Worm (Caenorhabditis elegans) whole organism, L1 larva: ENCODE measurements around the gene F22F7.2.

Source experiments
- Y116A8C.19 ChIP-seq: sonication (generic microtip); optimal IDR thresholded peaks from 2 replicates; lab custom pipeline; 2016; ENCODE audit warnings: missing compliant biosample characterization, missing genetic modification characterization, borderline replicate concordance
- aha-1 ChIP-seq: fragments of 150-350 bp; optimal IDR thresholded peaks from 2 replicates; lab custom pipeline; 2014; ENCODE audit warnings: missing biosample characterization, missing genetic modification characterization
- blmp-1 ChIP-seq: fragments of 150-350 bp; optimal IDR thresholded peaks from 2 replicates; lab custom pipeline; 2014; ENCODE audit warnings: missing biosample characterization, missing genetic modification characterization
- ceh-82 ChIP-seq, 3 experiments: fragments of 150-350 bp in 1 of 3; sonication (generic microtip) in 2 of 3; optimal IDR thresholded peaks; 2 replicates each; lab custom pipeline; 2014 to 2017; ENCODE audit warnings: missing biosample characterization in 3 of 3, missing genetic modification characterization in 3 of 3
- dpl-1 ChIP-seq, 3 experiments: fragments of 150-350 bp in 2 of 3; sonication (generic microtip) in 1 of 3; optimal IDR thresholded peaks; 2 replicates each; lab custom pipeline; 2014 to 2017; ENCODE audit warnings: missing biosample characterization in 3 of 3, missing genetic modification characterization in 3 of 3, missing genetic modification reagents in 3 of 3
- efl-1 ChIP-seq, 4 experiments: fragments of 150-350 bp; optimal IDR thresholded peaks in 3 of 4; peaks in 1 of 4; 1 replicate in 1 of 4; 2 replicates in 3 of 4; lab custom pipeline; 2014; ENCODE audit warnings: missing biosample characterization in 2 of 4, missing genetic modification characterization in 2 of 4, missing genetic modification reagents in 2 of 4
- efl-3 ChIP-seq: fragments of 200-800 bp; sonication (Bioruptor generic); optimal IDR thresholded peaks from 2 replicates; lab custom pipeline; 2018; ENCODE audit warnings: mild to moderate bottlenecking, missing genetic modification characterization, missing compliant biosample characterization
- elt-3 ChIP-seq, 6 experiments: fragments of 150-350 bp in 1 of 6; sonication (generic microtip); optimal IDR thresholded peaks; 2 replicates each; lab custom pipeline; 2017 to 2018; ENCODE audit warnings: missing biosample characterization in 6 of 6, missing genetic modification characterization in 6 of 6, inconsistent platforms in 1 of 6
- fkh-4 ChIP-seq: sonication (generic microtip); optimal IDR thresholded peaks from 2 replicates; lab custom pipeline; 2016; ENCODE audit warnings: missing compliant biosample characterization, missing genetic modification characterization, borderline replicate concordance
- fos-1 ChIP-seq: fragments of 150-350 bp; optimal IDR thresholded peaks from 2 replicates; lab custom pipeline; 2014; ENCODE audit warnings: missing biosample characterization, missing genetic modification characterization
- jun-1 ChIP-seq: fragments of 150-350 bp; optimal IDR thresholded peaks from 2 replicates; lab custom pipeline; 2014; ENCODE audit warnings: missing biosample characterization, missing genetic modification reagents, missing genetic modification characterization
- lin-15B ChIP-seq: fragments of 150-350 bp; sonication (generic microtip); optimal IDR thresholded peaks from 3 replicates; lab custom pipeline; 2014; ENCODE audit warnings: missing biosample characterization, missing genetic modification characterization
- lin-35 ChIP-seq, 2 experiments: fragments of 150-350 bp; optimal IDR thresholded peaks; 2 replicates each; lab custom pipeline; 2014; ENCODE audit warnings: missing biosample characterization in 2 of 2, missing genetic modification characterization in 2 of 2, missing genetic modification reagents in 2 of 2
- lsy-2 ChIP-seq, 2 experiments: fragments of 150-350 bp; optimal IDR thresholded peaks; 2 replicates each; lab custom pipeline; 2014; ENCODE audit warnings: missing biosample characterization in 2 of 2, missing genetic modification characterization in 2 of 2
- mdl-1 ChIP-seq, 2 experiments: fragments of 150-350 bp; optimal IDR thresholded peaks; 2 replicates each; lab custom pipeline; 2014 to 2017; ENCODE audit warnings: missing biosample characterization in 2 of 2, missing genetic modification characterization in 2 of 2, inconsistent platforms in 1 of 2
- nhr-12 ChIP-seq: sonication (generic microtip); optimal IDR thresholded peaks from 2 replicates; lab custom pipeline; 2017; ENCODE audit warnings: missing biosample characterization, missing genetic modification characterization
- nhr-237 ChIP-seq: fragments of 150-350 bp; optimal IDR thresholded peaks from 2 replicates; lab custom pipeline; 2014; ENCODE audit warnings: missing biosample characterization, missing genetic modification characterization
- nhr-47 ChIP-seq: sonication (generic microtip); optimal IDR thresholded peaks from 2 replicates; lab custom pipeline; 2016; ENCODE audit warnings: mild to moderate bottlenecking, missing genetic modification characterization, moderate library complexity, missing compliant biosample characterization
- nhr-76 ChIP-seq: sonication (generic microtip); optimal IDR thresholded peaks from 2 replicates; lab custom pipeline; 2017; ENCODE audit warnings: missing biosample characterization, missing genetic modification characterization
- nhr-77 ChIP-seq: fragments of 150-350 bp; optimal IDR thresholded peaks from 2 replicates; lab custom pipeline; 2014; ENCODE audit warnings: missing biosample characterization, missing genetic modification characterization
- nhr-84 ChIP-seq: sonication (generic microtip); optimal IDR thresholded peaks from 2 replicates; lab custom pipeline; 2017; ENCODE audit warnings: missing biosample characterization, missing genetic modification characterization
- nhr-90 ChIP-seq: sonication (generic microtip); optimal IDR thresholded peaks from 2 replicates; lab custom pipeline; 2016; ENCODE audit warnings: mild to moderate bottlenecking, missing genetic modification characterization, missing compliant biosample characterization; ENCODE audit not compliant: poor library complexity
- pqm-1 ChIP-seq: sonication (generic microtip); optimal IDR thresholded peaks from 3 replicates; lab custom pipeline; 2017; ENCODE audit warnings: missing biosample characterization, missing genetic modification characterization
- snpc-4 ChIP-seq: fragments of 150-350 bp; optimal IDR thresholded peaks from 2 replicates; lab custom pipeline; 2014; ENCODE audit warnings: missing biosample characterization, missing genetic modification characterization
- sup-37 ChIP-seq: fragments of 200-800 bp; sonication (Bioruptor generic); optimal IDR thresholded peaks from 2 replicates; lab custom pipeline; 2018; ENCODE audit warnings: mild to moderate bottlenecking, missing genetic modification characterization, missing compliant biosample characterization
- swsn-7 ChIP-seq: sonication (generic microtip); optimal IDR thresholded peaks from 2 replicates; lab custom pipeline; 2016; ENCODE audit warnings: missing genetic modification characterization, missing compliant biosample characterization
- unc-30 ChIP-seq: sonication (generic microtip); optimal IDR thresholded peaks from 2 replicates; lab custom pipeline; 2017; ENCODE audit warnings: missing biosample characterization, missing genetic modification characterization
- unc-62 ChIP-seq: fragments of 150-350 bp; optimal IDR thresholded peaks from 2 replicates; lab custom pipeline; 2014; ENCODE audit warnings: missing biosample characterization, missing genetic modification reagents, missing genetic modification characterization
- zag-1 ChIP-seq: fragments of 150-350 bp; optimal IDR thresholded peaks from 2 replicates; lab custom pipeline; 2014; ENCODE audit warnings: missing biosample characterization, missing genetic modification characterization
- zip-4 ChIP-seq: fragments of 200-800 bp; sonication (Bioruptor generic); optimal IDR thresholded peaks from 2 replicates; lab custom pipeline; 2018; ENCODE audit warnings: mild to moderate bottlenecking, missing genetic modification characterization, moderate library complexity, missing compliant biosample characterization
- ztf-11 ChIP-seq, 2 experiments: sonication (generic microtip); optimal IDR thresholded peaks; 2 replicates each; lab custom pipeline; 2016 to 2017; ENCODE audit warnings: missing genetic modification characterization in 2 of 2, missing biosample characterization in 1 of 2, missing compliant biosample characterization in 1 of 2
- ztf-4 ChIP-seq: fragments of 150-350 bp; optimal IDR thresholded peaks from 2 replicates; lab custom pipeline; 2014; ENCODE audit warnings: missing biosample characterization, missing genetic modification characterization

The F22F7.2 gene

DNA sequence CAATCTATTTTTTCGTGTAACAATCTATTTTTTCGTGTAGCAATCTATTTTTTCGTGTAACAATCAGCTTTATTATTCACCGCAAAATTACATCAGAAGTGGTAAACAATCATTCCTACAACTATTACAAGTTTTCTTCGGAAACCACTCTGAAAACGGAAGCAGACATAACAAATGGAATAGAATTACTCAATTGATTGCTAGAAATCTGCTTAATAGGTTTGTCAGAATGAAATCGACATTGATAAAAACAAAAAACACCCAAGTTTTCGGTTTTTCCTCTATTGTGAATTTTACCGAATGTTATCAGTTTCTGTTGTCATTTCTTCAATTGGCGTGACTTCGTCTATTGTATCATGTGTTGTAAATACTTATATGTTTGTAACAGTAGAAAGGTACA, 24.2 kb downstream of the F22F7.2 start, which contains the start of gene srbc-20:
srbc-20 (plus strand) TSS at position 301 of the 400 bp plus-strand sequence.
- TF ChIP-seq elt-3 (tag; optimal IDR thresholded peaks at IDR 0.05; lab: Kevin White, UChicago), result peak in 1 of 6 experiments; percentile 3
- TF ChIP-seq snpc-4, result no peak
- TF ChIP-seq pqm-1 (tag; lab: Kevin White, UChicago), result no peak
- no peak for TF ChIP-seq aha-1 (tag; lab: Kevin White, UChicago)
- TF ChIP-seq lin-35 (GFP tag; optimal IDR thresholded peaks at IDR 0.05; lab: Kevin White, UChicago), result no peak
- TF ChIP-seq efl-3, result no peak

DNA sequence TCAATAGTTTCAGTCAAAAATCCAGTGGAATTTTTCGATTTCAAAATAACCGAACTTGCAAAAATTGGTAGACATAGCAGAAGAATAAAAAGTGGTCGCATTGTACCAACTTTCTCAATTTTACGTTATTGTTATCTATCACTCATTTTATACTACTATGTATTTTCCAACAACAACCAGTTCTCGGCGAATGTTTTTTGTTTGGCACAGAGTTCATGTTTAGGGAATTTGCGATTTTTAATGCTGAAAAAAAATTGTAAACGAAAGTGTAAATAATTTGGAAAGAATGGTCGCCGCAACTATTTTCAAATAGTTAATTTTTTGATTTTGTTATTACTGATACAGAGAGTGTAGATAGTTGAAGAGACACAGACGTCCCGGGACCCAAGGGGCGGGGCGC, 26.9 kb downstream of the F22F7.2 start, which contains the start of gene C45H4.21:
C45H4.21 (minus strand) TSS at position 101 of the 400 bp plus-strand sequence.
- TF ChIP-seq unc-62 (GFP tag; lab: Kevin White, UChicago) (no peak), sup-37 (GFP tag; lab: Kevin White, UChicago) (no peak), aha-1 (tag; lab: Kevin White, UChicago) (no peak), efl-1 (optimal IDR thresholded peaks at IDR 0.05; lab: Kevin White, UChicago) (no peak), efl-1 (GFP tag; optimal IDR thresholded peaks at IDR 0.05 in 1 of 2; lab: Kevin White, UChicago) (peak in 1 of 2 experiments; percentile 39)

DNA sequence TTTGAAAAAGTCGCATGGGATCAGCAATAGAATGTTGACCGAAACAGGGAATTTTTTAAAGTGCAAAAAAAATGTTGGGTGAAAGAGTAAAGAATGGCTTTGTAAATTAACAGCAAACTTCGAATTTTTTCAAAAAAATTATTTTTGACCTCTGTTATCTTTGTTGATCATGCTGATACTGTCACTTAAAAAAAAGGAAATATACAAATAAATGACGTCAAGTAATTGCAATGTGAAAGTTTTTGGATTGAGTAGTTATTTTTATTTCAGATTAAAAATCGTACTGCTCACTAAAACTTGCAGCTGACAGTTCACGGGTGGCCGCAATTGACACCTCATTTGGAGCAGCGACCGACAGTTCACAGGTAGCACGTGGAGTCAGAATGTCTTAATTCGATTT, 28.3 kb downstream of the F22F7.2 start, which contains the start of gene C45H4.13:
C45H4.13 (minus strand) TSS at position 101 of the 400 bp plus-strand sequence.
- TF ChIP-seq efl-3 (no peak), ceh-82 (tag; optimal IDR thresholded peaks at IDR 0.05; lab: Kevin White, UChicago) (no peak), sup-37 (GFP tag; lab: Kevin White, UChicago) (no peak), dpl-1 (GFP tag; optimal IDR thresholded peaks at IDR 0.05; lab: Kevin White, UChicago) (no peak), mdl-1 (tag; optimal IDR thresholded peaks at IDR 0.05; lab: Kevin White, UChicago) (no peak), jun-1 (tag; lab: Kevin White, UChicago) (no peak), lin-15B (tag; lab: Kevin White, UChicago) (no peak), lin-35 (GFP tag; optimal IDR thresholded peaks at IDR 0.05; lab: Kevin White, UChicago) (no peak), nhr-12 (tag; lab: Kevin White, UChicago) (no peak), ztf-11 (tag; optimal IDR thresholded peaks at IDR 0.05; lab: Kevin White, UChicago) (no peak)

DNA sequence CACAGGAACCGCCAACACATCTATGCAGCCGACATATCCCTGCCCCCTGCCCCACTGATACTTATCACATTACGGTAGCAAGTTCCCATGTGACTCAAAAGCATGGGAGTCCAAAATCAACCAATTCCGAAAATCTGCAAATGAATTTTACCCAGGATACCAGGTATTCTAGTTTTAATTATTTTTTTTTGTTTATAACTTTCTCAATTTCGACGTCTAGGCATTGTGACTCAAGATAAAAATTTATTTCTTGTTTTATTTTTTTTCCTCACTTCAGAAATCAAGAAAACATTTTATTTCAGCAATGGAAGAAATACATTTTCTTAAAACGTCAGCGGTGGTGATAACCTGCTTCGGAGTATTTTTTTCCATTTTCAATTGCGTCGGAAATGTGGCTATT, 28.9 kb downstream of the F22F7.2 start, which contains the start of gene srbc-24:
srbc-24 (plus strand) TSS at position 301 of the 400 bp plus-strand sequence.
- no peak for TF ChIP-seq blmp-1 (tag; lab: Kevin White, UChicago)
- TF ChIP-seq lsy-2 (tag; optimal IDR thresholded peaks at IDR 0.05; lab: Kevin White, UChicago), result no peak
- TF ChIP-seq fkh-4 (tag; lab: Kevin White, UChicago), result no peak
- no peak for TF ChIP-seq zip-4
- no peak for TF ChIP-seq mdl-1 (tag; optimal IDR thresholded peaks at IDR 0.05; lab: Kevin White, UChicago)
- TF ChIP-seq ceh-82 (tag; optimal IDR thresholded peaks at IDR 0.05; lab: Kevin White, UChicago), result no peak

DNA sequence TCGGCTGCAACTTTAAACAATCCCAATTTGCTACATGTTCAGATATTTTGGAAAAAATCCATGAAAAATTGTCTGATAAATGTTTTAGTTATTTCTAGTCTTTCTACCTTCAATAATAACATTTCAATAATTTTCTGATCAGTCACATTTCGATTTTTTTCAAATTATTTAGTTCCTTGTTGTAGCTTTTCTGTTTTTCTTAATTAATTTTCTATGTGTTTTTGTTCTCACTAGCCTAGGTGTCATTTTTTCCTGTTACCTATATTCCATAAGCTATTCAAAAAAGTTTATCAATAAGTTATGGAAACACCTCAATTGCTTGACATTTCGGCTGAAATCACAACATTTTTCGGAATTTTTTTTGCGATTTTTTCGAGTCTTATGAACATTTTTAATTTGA, 30.7 kb downstream of the F22F7.2 start, which contains the start of gene srbc-23:
srbc-23 (plus strand) TSS at position 301 of the 400 bp plus-strand sequence.
- TF ChIP-seq lsy-2 (tag; optimal IDR thresholded peaks at IDR 0.05; lab: Kevin White, UChicago) (no peak), nhr-84 (no peak)

DNA sequence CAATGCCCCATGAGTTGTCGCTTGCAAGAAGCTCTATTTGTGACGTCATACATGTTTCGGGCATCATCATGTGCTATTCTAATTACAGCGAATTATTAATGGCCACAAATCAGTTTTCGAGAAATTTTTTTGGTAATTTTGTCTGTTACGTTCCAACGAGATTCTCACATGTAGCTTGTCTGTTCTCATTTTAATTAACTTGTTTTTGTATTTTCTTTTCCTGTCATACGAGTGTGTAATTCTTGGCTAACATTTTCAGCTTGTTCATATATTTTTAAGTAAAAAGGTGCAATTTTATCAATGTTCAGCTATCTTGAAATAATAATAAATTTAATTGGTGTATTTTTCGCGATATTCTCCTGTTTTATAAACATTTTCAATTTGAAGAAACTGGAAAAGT, 32.6 kb downstream of the F22F7.2 start, which contains the start of gene srbc-21:
srbc-21 (plus strand) TSS at position 301 of the 400 bp plus-strand sequence.
- TF ChIP-seq efl-1 (optimal IDR thresholded peaks at IDR 0.05; lab: Kevin White, UChicago) (no peak), efl-1 (GFP tag; optimal IDR thresholded peaks at IDR 0.05 in 1 of 2; lab: Kevin White, UChicago) (peak in 1 of 2 experiments; percentile 12), nhr-90 (tag; lab: Kevin White, UChicago) (no peak)
- TF ChIP-seq, all 84 proteins: peak for 1

DNA sequence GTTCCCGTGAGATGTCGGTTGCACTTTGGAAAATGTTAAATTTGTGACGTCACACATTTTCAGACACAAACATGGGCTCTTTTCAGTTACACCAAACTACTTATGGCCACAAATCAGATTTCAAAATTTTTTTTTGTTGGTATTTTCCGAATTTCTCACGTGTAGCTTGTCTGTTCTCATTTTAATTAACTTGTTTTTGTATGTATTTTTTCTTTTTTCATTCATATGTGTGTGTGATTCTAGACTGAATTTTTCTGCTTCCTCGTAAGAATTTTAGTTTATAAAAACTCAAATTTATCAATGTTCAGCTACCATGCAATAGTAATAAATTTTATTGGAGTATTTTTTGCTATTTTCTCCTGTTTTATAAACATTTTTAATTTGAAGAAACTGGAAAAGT, 34.2 kb downstream of the F22F7.2 start, which contains the start of gene srbc-22:
srbc-22 (plus strand) TSS at position 301 of the 400 bp plus-strand sequence.
- no peak for TF ChIP-seq ztf-4 (tag; lab: Kevin White, UChicago)
- no peak for TF ChIP-seq lsy-2 (tag; optimal IDR thresholded peaks at IDR 0.05; lab: Kevin White, UChicago)
- no peak for TF ChIP-seq fos-1 (tag; lab: Kevin White, UChicago)
- no peak for TF ChIP-seq unc-62 (GFP tag; lab: Kevin White, UChicago)
- TF ChIP-seq zag-1 (tag; lab: Kevin White, UChicago), result no peak
- no peak for TF ChIP-seq dpl-1 (GFP tag; optimal IDR thresholded peaks at IDR 0.05; lab: Kevin White, UChicago)
- no peak for TF ChIP-seq Y116A8C.19 (tag; lab: Kevin White, UChicago)
- no peak for TF ChIP-seq nhr-47 (tag; lab: Kevin White, UChicago)
- no peak for TF ChIP-seq swsn-7 (tag; lab: Kevin White, UChicago)
- TF ChIP-seq nhr-77 (tag; lab: Kevin White, UChicago), result no peak
- TF ChIP-seq nhr-76 (tag; lab: Kevin White, UChicago), result no peak
- TF ChIP-seq unc-30 (tag; lab: Kevin White, UChicago), result no peak
- no peak for TF ChIP-seq lin-35 (GFP tag; optimal IDR thresholded peaks at IDR 0.05; lab: Kevin White, UChicago)
- TF ChIP-seq efl-1 (optimal IDR thresholded peaks at IDR 0.05; lab: Kevin White, UChicago), result no peak
- no peak for TF ChIP-seq efl-1 (GFP tag; optimal IDR thresholded peaks at IDR 0.05 in 1 of 2; lab: Kevin White, UChicago)
- no peak for TF ChIP-seq nhr-237 (tag; lab: Kevin White, UChicago)
